Worm (Caenorhabditis elegans) whole organism, young adult: ENCODE results near the gene C23G10.11.

Experiments used
- B0019.2 ChIP-seq: fragments of 200-800 bp; sonication (Bioruptor generic); conservative IDR thresholded peaks from 2 replicates; pipeline ENCODE4 v1.3.6; 2022; ENCODE audit warnings: missing genetic modification reagents, missing genetic modification characterization, missing compliant biosample characterization
- F10E7.11 ChIP-seq: sonication (generic microtip); optimal IDR thresholded peaks from 2 replicates; lab custom pipeline; 2017; ENCODE audit warnings: mild to moderate bottlenecking, missing genetic modification characterization, moderate library complexity, missing compliant biosample characterization
- F23B12.7 ChIP-seq: sonication (generic microtip); optimal IDR thresholded peaks from 2 replicates; lab custom pipeline; 2017; ENCODE audit warnings: missing genetic modification characterization, mild to moderate bottlenecking, missing compliant biosample characterization, antibody characterized with exemption, moderate library complexity; ENCODE audit not compliant: insufficient read depth
- F33H1.4 ChIP-seq: fragments of 200-800 bp; sonication (Bioruptor generic); IDR thresholded peaks from 2 replicates; pipeline ENCODE4 v1.3.6; 2022; ENCODE audit warnings: missing genetic modification reagents, missing genetic modification characterization, missing compliant biosample characterization
- K12H6.12 ChIP-seq: fragments of 200-800 bp; sonication (Bioruptor generic); optimal IDR thresholded peaks from 2 replicates; lab custom pipeline; 2018; ENCODE audit warnings: mild to moderate bottlenecking, missing genetic modification characterization, missing compliant biosample characterization
- Y53G8AR.9 ChIP-seq: fragments of 200-800 bp; sonication (Bioruptor generic); conservative IDR thresholded peaks from 2 replicates; pipeline ENCODE4 v1.3.6; 2022; ENCODE audit warnings: missing genetic modification reagents, missing genetic modification characterization, missing compliant biosample characterization
- cebp-1 ChIP-seq, 2 experiments: fragments of 200-800 bp in 1 of 2; sonication (Bioruptor generic) in 1 of 2; sonication (generic microtip) in 1 of 2; IDR thresholded peaks in 1 of 2; optimal IDR thresholded peaks in 1 of 2; 2 replicates each; pipeline versions ENCODE4 v1.3.6 to Lab custom; 2017 to 2022; ENCODE audit warnings: missing compliant biosample characterization in 2 of 2, missing genetic modification characterization in 2 of 2, mild to moderate bottlenecking in 1 of 2, missing genetic modification reagents in 1 of 2, moderate library complexity in 1 of 2
- ceh-40 ChIP-seq: fragments of 200-800 bp; sonication (Bioruptor generic); IDR thresholded peaks from 2 replicates; pipeline ENCODE4 v1.3.6; 2022; ENCODE audit warnings: missing genetic modification characterization, missing compliant biosample characterization
- chd-7 ChIP-seq: sonication (generic microtip); optimal IDR thresholded peaks from 2 replicates; lab custom pipeline; 2016; ENCODE audit warnings: mild to moderate bottlenecking, missing genetic modification characterization, moderate library complexity, missing compliant biosample characterization
- dox-1 ChIP-seq: fragments of 200-800 bp; sonication (Bioruptor generic); IDR thresholded peaks from 2 replicates; pipeline ENCODE4 v1.3.6; 2022; ENCODE audit warnings: missing genetic modification reagents, missing genetic modification characterization, missing compliant biosample characterization
- egrh-3 ChIP-seq: fragments of 200-800 bp; sonication (Bioruptor generic); IDR thresholded peaks from 2 replicates; pipeline ENCODE4 v1.3.6; 2022; ENCODE audit warnings: missing genetic modification reagents, missing genetic modification characterization, missing compliant biosample characterization
- gei-17 ChIP-seq: fragments of 200-800 bp; sonication (Bioruptor generic); optimal IDR thresholded peaks from 2 replicates; lab custom pipeline; 2018; ENCODE audit warnings: mild to moderate bottlenecking, missing genetic modification characterization, missing compliant biosample characterization
- hmg-1.2 ChIP-seq: fragments of 200-800 bp; sonication (Bioruptor generic); IDR thresholded peaks from 2 replicates; pipeline ENCODE4 v1.3.6; 2022; ENCODE audit warnings: missing genetic modification reagents, missing genetic modification characterization, missing compliant biosample characterization
- hsf-1 ChIP-seq: fragments of 200-800 bp; sonication (Bioruptor generic); IDR thresholded peaks from 2 replicates; pipeline ENCODE4 v1.3.6; 2022; ENCODE audit warnings: missing genetic modification reagents, missing genetic modification characterization, missing compliant biosample characterization
- let-526 ChIP-seq: fragments of 200-800 bp; sonication (Bioruptor generic); IDR thresholded peaks from 2 replicates; pipeline ENCODE4 v1.3.6; 2022; ENCODE audit warnings: missing genetic modification reagents, missing genetic modification characterization, missing compliant biosample characterization
- lin-35 ChIP-seq, 3 experiments: fragments of 150-350 bp in 2 of 3; sonication (generic microtip) in 1 of 3; optimal IDR thresholded peaks; 2 replicates each; lab custom pipeline; 2014 to 2018; ENCODE audit warnings: missing biosample characterization in 3 of 3, missing genetic modification characterization in 3 of 3, missing genetic modification reagents in 3 of 3
- madf-10 ChIP-seq: sonication (generic microtip); optimal IDR thresholded peaks from 2 replicates; lab custom pipeline; 2016; ENCODE audit warnings: mild to moderate bottlenecking, missing genetic modification characterization, missing compliant biosample characterization
- mcd-1 ChIP-seq: fragments of 200-800 bp; sonication (Bioruptor generic); IDR thresholded peaks from 2 replicates; pipeline ENCODE4 v1.3.6; 2022; ENCODE audit warnings: missing genetic modification reagents, missing genetic modification characterization, missing compliant biosample characterization
- mxl-1 ChIP-seq: sonication (generic microtip); optimal IDR thresholded peaks from 2 replicates; lab custom pipeline; 2016; ENCODE audit warnings: missing genetic modification characterization, missing compliant biosample characterization
- nfyb-1 ChIP-seq: fragments of 200-800 bp; sonication (Bioruptor generic); IDR thresholded peaks from 2 replicates; pipeline ENCODE4 v1.3.6; 2022; ENCODE audit warnings: missing genetic modification reagents, missing genetic modification characterization, missing compliant biosample characterization
- nhr-120 ChIP-seq: fragments of 200-800 bp; sonication (Bioruptor generic); IDR thresholded peaks from 2 replicates; pipeline ENCODE4 v1.3.6; 2022; ENCODE audit warnings: missing genetic modification characterization, missing compliant biosample characterization
- nhr-80 ChIP-seq: sonication (generic microtip); optimal IDR thresholded peaks from 2 replicates; lab custom pipeline; 2016; ENCODE audit warnings: missing genetic modification characterization, missing compliant biosample characterization
- rec-8 ChIP-seq, 2 experiments: sonication (generic microtip); optimal IDR thresholded peaks; 2 replicates each; lab custom pipeline; 2016; ENCODE audit warnings: mild to moderate bottlenecking in 2 of 2, missing genetic modification characterization in 2 of 2, missing genetic modification reagents in 2 of 2, missing genotype in 2 of 2, missing biosample characterization in 1 of 2, missing compliant biosample characterization in 1 of 2, moderate library complexity in 1 of 2
- repo-1 ChIP-seq: sonication (generic microtip); optimal IDR thresholded peaks from 2 replicates; lab custom pipeline; 2017; ENCODE audit warnings: mild to moderate bottlenecking, missing genetic modification characterization, missing compliant biosample characterization
- rpc-1 ChIP-seq, 2 experiments: fragments of 150-350 bp in 1 of 2; sonication (generic microtip) in 1 of 2; optimal IDR thresholded peaks; 2 replicates each; lab custom pipeline; 2014 to 2018; ENCODE audit warnings: missing biosample characterization in 1 of 2, missing genetic modification characterization in 1 of 2, missing genetic modification reagents in 1 of 2, missing genotype in 1 of 2
- sdz-38 ChIP-seq: sonication (generic microtip); optimal IDR thresholded peaks from 2 replicates; lab custom pipeline; 2016; ENCODE audit warnings: missing genotype, missing genetic modification characterization, missing compliant biosample characterization
- sea-2 ChIP-seq: fragments of 200-800 bp; sonication (Bioruptor generic); IDR thresholded peaks from 2 replicates; pipeline ENCODE4 v1.3.6; 2022; ENCODE audit warnings: missing genetic modification characterization, missing compliant biosample characterization
- snpc-1.1 ChIP-seq: sonication (generic microtip); optimal IDR thresholded peaks from 2 replicates; lab custom pipeline; 2017; ENCODE audit warnings: missing genetic modification characterization, mild to moderate bottlenecking, missing compliant biosample characterization, antibody characterized with exemption, moderate library complexity, missing genotype, missing genetic modification reagents; ENCODE audit not compliant: insufficient read depth
- snpc-3.4 ChIP-seq: sonication (generic microtip); optimal IDR thresholded peaks from 2 replicates; lab custom pipeline; 2017; ENCODE audit warnings: missing genetic modification characterization, mild to moderate bottlenecking, missing compliant biosample characterization, antibody characterized with exemption, moderate library complexity, missing genotype, missing genetic modification reagents
- snpc-4 ChIP-seq, 5 experiments: fragments of 150-350 bp in 1 of 5; sonication (generic microtip) in 4 of 5; optimal IDR thresholded peaks; 2 replicates each; lab custom pipeline; 2014 to 2018; ENCODE audit warnings: missing genetic modification characterization in 5 of 5, missing biosample characterization in 3 of 5, antibody characterized with exemption in 2 of 5, mild to moderate bottlenecking in 2 of 5, missing compliant biosample characterization in 2 of 5, missing genotype in 2 of 5, moderate library complexity in 2 of 5, missing genetic modification reagents in 1 of 5
- somi-1 ChIP-seq: fragments of 200-800 bp; sonication (Bioruptor generic); optimal IDR thresholded peaks from 2 replicates; lab custom pipeline; 2018; ENCODE audit warnings: mild to moderate bottlenecking, missing genetic modification characterization, missing compliant biosample characterization
- tbp1 ChIP-seq: fragments of 200-800 bp; sonication (Bioruptor generic); optimal IDR thresholded peaks from 2 replicates; lab custom pipeline; 2018; ENCODE audit warnings: mild to moderate bottlenecking, missing genetic modification characterization, missing compliant biosample characterization

C23G10.11 gene

DNA sequence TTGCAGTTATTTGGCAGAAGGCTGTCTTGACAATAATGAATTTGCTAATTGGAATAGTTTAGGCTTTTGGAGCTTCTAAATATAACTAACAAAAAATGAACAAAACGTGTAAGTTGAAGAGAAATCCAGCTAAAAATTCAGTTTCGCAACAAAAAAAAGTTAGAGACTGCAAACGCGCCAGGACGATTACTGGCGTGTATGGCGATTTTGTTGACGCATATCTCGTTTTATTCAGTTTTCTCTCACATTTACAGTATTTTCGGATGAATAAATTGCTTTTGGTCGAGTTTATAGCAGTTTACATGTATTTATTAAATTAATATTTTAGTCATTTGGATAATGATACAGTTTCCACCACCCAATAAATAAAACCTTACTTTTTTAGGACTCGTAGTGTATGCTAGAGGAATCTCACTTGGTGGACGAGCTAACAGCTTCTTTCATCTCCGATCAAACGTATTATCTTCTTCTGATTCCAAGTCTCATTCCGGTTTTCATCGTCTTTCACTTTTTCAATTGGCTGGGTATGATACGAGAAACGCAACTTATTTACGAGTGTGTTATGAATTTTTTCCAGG is 42.3 kb downstream of the C23G10.11 start, which contains the start of the genes abcf-3 and F42A10.5 (continued):
- TF ChIP-seq snpc-4 (GFP tag; optimal IDR thresholded peaks at IDR 0.05; lab: Kevin White, UChicago) (peak; percentile 20), snpc-4 (tag; optimal IDR thresholded peaks at IDR 0.05; lab: Kevin White, UChicago) (peak in 2 of 4 experiments; percentile 1 to 21), let-526 (no peak), nhr-80 (tag; lab: Kevin White, UChicago) (peak; percentile 41), B0019.2 (GFP tag; lab: Robert Waterston, UW) (no peak), mcd-1 (GFP tag; lab: Robert Waterston, UW) (peak; percentile 66), F33H1.4 (peak; percentile 58), Y53G8AR.9 (GFP tag; lab: Robert Waterston, UW) (0 out of 2 replicates have a peak, but pooled peaks have one; percentile 58), ceh-40 (GFP tag; lab: Robert Waterston, UW) (no peak), hsf-1 (GFP tag; lab: Robert Waterston, UW) (no peak), mxl-1 (no peak), somi-1 (no peak), sdz-38 (tag; lab: Kevin White, UChicago) (no peak), madf-10 (tag; lab: Kevin White, UChicago) (no peak), F23B12.7 (tag; lab: Kevin White, UChicago) (no peak), nhr-120 (GFP tag; lab: Robert Waterston, UW) (no peak), cebp-1 (GFP tag; IDR thresholded peaks at IDR 0.05; lab: Robert Waterston, UW) (no peak), cebp-1 (tag; optimal IDR thresholded peaks at IDR 0.05; lab: Kevin White, UChicago) (peak; percentile 93), gei-17 (GFP tag; lab: Kevin White, UChicago) (no peak), snpc-3.4 (tag; lab: Kevin White, UChicago) (peak; percentile 29), sea-2 (GFP tag; lab: Robert Waterston, UW) (no peak), F10E7.11 (tag; lab: Kevin White, UChicago) (no peak)
- TF ChIP-seq, all 124 proteins: peak for 25

DNA sequence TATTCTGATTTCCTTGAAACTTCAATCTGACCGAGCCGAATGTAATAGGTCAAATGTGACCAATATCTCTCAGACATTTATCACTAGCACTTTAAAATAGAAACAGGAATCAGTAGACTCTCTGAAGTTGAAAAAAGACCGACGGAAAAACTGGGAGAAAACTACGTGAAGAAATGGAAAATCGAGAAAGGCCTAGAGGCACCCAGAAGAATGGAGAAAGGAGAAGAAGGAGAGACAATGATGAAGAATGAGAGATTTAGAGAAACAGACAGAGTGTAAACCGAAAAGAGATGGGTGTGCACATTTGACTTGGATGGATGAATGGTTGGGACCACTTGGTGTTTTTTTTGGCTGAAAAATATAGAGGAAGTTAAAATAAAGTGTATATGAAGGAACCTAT is 45.3 kb downstream of the C23G10.11 start:
- TF ChIP-seq dox-1 (GFP tag; lab: Robert Waterston, UW) (peak; percentile 7; the same call in 1 of the 2 replicates), chd-7 (tag; lab: Kevin White, UChicago) (peak; percentile 14), hsf-1 (GFP tag; lab: Robert Waterston, UW) (peak; percentile 84), hmg-1.2 (GFP tag; lab: Robert Waterston, UW) (peak; percentile 95), tbp1 (GFP tag; lab: Kevin White, UChicago) (peak; percentile 4), K12H6.12 (tag; lab: Kevin White, UChicago) (peak; percentile 12), egrh-3 (0 out of 2 replicates have a peak, but pooled peaks have one; percentile 20), cebp-1 (GFP tag; IDR thresholded peaks at IDR 0.05; lab: Robert Waterston, UW) (no peak), cebp-1 (tag; optimal IDR thresholded peaks at IDR 0.05; lab: Kevin White, UChicago) (peak; percentile 24), snpc-1.1 (tag; lab: Kevin White, UChicago) (no peak), repo-1 (tag; lab: Kevin White, UChicago) (no peak), rpc-1 (optimal IDR thresholded peaks at IDR 0.05; lab: Kevin White, UChicago) (peak; percentile 51), rpc-1 (tag; optimal IDR thresholded peaks at IDR 0.05; lab: Kevin White, UChicago) (no peak), rec-8 (tag; optimal IDR thresholded peaks at IDR 0.05; lab: Kevin White, UChicago) (no peak), nfyb-1 (GFP tag; lab: Robert Waterston, UW) (no peak), lin-35 (GFP tag; optimal IDR thresholded peaks at IDR 0.05; lab: Kevin White, UChicago) (peak in 1 of 3 experiments; percentile 30)
